Worm (Caenorhabditis elegans) whole organism, late embryonic: Measurements from ENCODE around the gene glrx-22.

Experiments used
- ceh-22 ChIP-seq: sonication (generic microtip); optimal IDR thresholded peaks from 2 replicates; lab custom pipeline; 2017; ENCODE audit warnings: missing biosample characterization, missing genetic modification characterization
- ceh-34 ChIP-seq: sonication (generic microtip); optimal IDR thresholded peaks from 2 replicates; lab custom pipeline; 2016; ENCODE audit warnings: mild to moderate bottlenecking, missing genetic modification characterization, missing compliant biosample characterization
- gmeb-2 ChIP-seq: sonication (generic microtip); optimal IDR thresholded peaks from 2 replicates; lab custom pipeline; 2016; ENCODE audit warnings: missing genetic modification characterization, inconsistent platforms, missing compliant biosample characterization
- hlh-30 ChIP-seq: sonication (generic microtip); optimal IDR thresholded peaks from 2 replicates; lab custom pipeline; 2017; ENCODE audit warnings: antibody characterized with exemption, missing genetic modification characterization, missing compliant biosample characterization; ENCODE audit not compliant: insufficient read depth
- mec-3 ChIP-seq: sonication (generic microtip); optimal IDR thresholded peaks from 2 replicates; lab custom pipeline; 2016; ENCODE audit warnings: borderline replicate concordance, missing genetic modification characterization, missing compliant biosample characterization
- pha-4 ChIP-seq: fragments of 150-350 bp; optimal IDR thresholded peaks from 2 replicates; lab custom pipeline; 2018; ENCODE audit warnings: missing biosample characterization, missing genetic modification reagents, missing genetic modification characterization
- unc-86 ChIP-seq: sonication (generic microtip); optimal IDR thresholded peaks from 2 replicates; lab custom pipeline; 2016; ENCODE audit warnings: missing genetic modification characterization, missing compliant biosample characterization

glrx-22 gene

DNA sequence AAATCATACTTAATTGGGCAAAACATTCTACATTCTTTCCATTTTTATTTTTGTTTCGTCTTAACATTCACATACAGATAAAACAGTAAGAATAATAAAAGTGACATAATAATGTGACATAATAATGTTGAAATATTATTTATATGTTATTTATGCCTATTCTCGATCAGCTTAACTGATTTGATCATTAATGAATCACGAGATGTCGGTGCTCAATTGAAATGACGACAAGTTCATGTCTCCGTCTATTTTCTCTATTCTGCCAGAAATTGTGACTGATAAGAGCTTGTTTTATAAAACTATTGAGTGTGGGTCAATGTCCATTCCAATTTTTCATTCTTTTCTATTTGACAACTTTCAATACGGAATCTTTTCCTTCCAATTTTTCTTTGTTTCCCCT, 49.3 kb downstream of the glrx-22 start:
- no peak for TF ChIP-seq ceh-22
- no peak for TF ChIP-seq ceh-34 (tag; lab: Kevin White, UChicago)
- TF ChIP-seq hlh-30 (tag; lab: Kevin White, UChicago) = no peak
- TF ChIP-seq pha-4 (tag; lab: Kevin White, UChicago) = no peak
- no peak for TF ChIP-seq gmeb-2
- no peak for TF ChIP-seq mec-3 (tag; lab: Kevin White, UChicago)
- no peak for TF ChIP-seq unc-86 (tag; lab: Kevin White, UChicago)
